Worm (Caenorhabditis elegans) whole organism, mixed stage, embryonic: ENCODE data around the gene cyp-33C4.

Experiments
- M03D4.4 ChIP-seq: sonication (generic microtip); optimal IDR thresholded peaks from 2 replicates; lab custom pipeline; 2017; ENCODE audit warnings: mild to moderate bottlenecking, missing genetic modification characterization, missing compliant biosample characterization
- bed-3 ChIP-seq: fragments of 200-800 bp; sonication (Bioruptor generic); optimal IDR thresholded peaks from 3 replicates; lab custom pipeline; 2018; ENCODE audit warnings: mild to moderate bottlenecking, missing genetic modification characterization, moderate library complexity, missing compliant biosample characterization
- blmp-1 ChIP-seq: fragments of 150-350 bp; optimal IDR thresholded peaks from 2 replicates; lab custom pipeline; 2014; ENCODE audit warnings: missing biosample characterization, missing genetic modification characterization
- ceh-39 ChIP-seq: fragments of 150-350 bp; optimal IDR thresholded peaks from 2 replicates; lab custom pipeline; 2014; ENCODE audit warnings: missing biosample characterization, missing genetic modification characterization
- ceh-83 ChIP-seq: fragments of 200-800 bp; sonication (Bioruptor generic); optimal IDR thresholded peaks from 2 replicates; lab custom pipeline; 2018; ENCODE audit warnings: mild to moderate bottlenecking, missing genetic modification characterization, missing compliant biosample characterization
- ces-1 ChIP-seq: fragments of 150-350 bp; optimal IDR thresholded peaks from 2 replicates; lab custom pipeline; 2014; ENCODE audit warnings: missing biosample characterization, missing genetic modification reagents, missing genetic modification characterization
- cnd-1 ChIP-seq: fragments of 200-800 bp; sonication (Bioruptor generic); optimal IDR thresholded peaks from 2 replicates; lab custom pipeline; 2018; ENCODE audit warnings: mild to moderate bottlenecking, missing genetic modification characterization, missing compliant biosample characterization
- drap-1 ChIP-seq: fragments of 200-800 bp; sonication (Bioruptor generic); optimal IDR thresholded peaks from 3 replicates; lab custom pipeline; 2018; ENCODE audit warnings: mild to moderate bottlenecking, missing genetic modification characterization, missing compliant biosample characterization
- elt-1 ChIP-seq: sonication (generic microtip); optimal IDR thresholded peaks from 2 replicates; lab custom pipeline; 2017; ENCODE audit warnings: missing genetic modification characterization, mild to moderate bottlenecking, missing compliant biosample characterization, antibody characterized with exemption, moderate library complexity, borderline replicate concordance; ENCODE audit not compliant: insufficient read depth
- elt-3 ChIP-seq: fragments of 150-350 bp; optimal IDR thresholded peaks from 2 replicates; lab custom pipeline; 2014; ENCODE audit warnings: missing biosample characterization, missing genetic modification characterization
- flh-1 ChIP-seq: fragments of 200-800 bp; sonication (Bioruptor generic); optimal IDR thresholded peaks from 2 replicates; lab custom pipeline; 2018; ENCODE audit warnings: mild to moderate bottlenecking, missing genetic modification characterization, moderate library complexity, missing compliant biosample characterization
- ham-2 ChIP-seq: fragments of 200-800 bp; sonication (Bioruptor generic); optimal IDR thresholded peaks from 2 replicates; lab custom pipeline; 2018; ENCODE audit warnings: mild to moderate bottlenecking, missing genetic modification characterization, missing compliant biosample characterization
- hlh-1 ChIP-seq: fragments of 150-350 bp; optimal IDR thresholded peaks from 2 replicates; lab custom pipeline; 2014; ENCODE audit warnings: missing biosample characterization, missing genetic modification reagents, missing genetic modification characterization
- lin-13 ChIP-seq: fragments of 150-350 bp; optimal IDR thresholded peaks from 2 replicates; lab custom pipeline; 2014; ENCODE audit warnings: missing biosample characterization, missing genetic modification characterization
- lin-32 ChIP-seq: fragments of 200-800 bp; sonication (Bioruptor generic); optimal IDR thresholded peaks from 2 replicates; lab custom pipeline; 2018; ENCODE audit warnings: mild to moderate bottlenecking, missing genetic modification characterization, missing compliant biosample characterization
- mab-5 ChIP-seq: fragments of 150-350 bp; optimal IDR thresholded peaks from 2 replicates; lab custom pipeline; 2014; ENCODE audit warnings: missing biosample characterization, missing genetic modification characterization
- mls-2 ChIP-seq: sonication (generic microtip); optimal IDR thresholded peaks from 2 replicates; lab custom pipeline; 2016; ENCODE audit warnings: mild to moderate bottlenecking, missing genetic modification characterization, moderate library complexity, missing compliant biosample characterization
- nhr-12 ChIP-seq: fragments of 150-350 bp; optimal IDR thresholded peaks from 2 replicates; lab custom pipeline; 2014; ENCODE audit warnings: missing biosample characterization, missing genetic modification characterization
- nhr-2 ChIP-seq: fragments of 150-350 bp; optimal IDR thresholded peaks from 2 replicates; lab custom pipeline; 2014; ENCODE audit warnings: missing biosample characterization, missing genetic modification characterization
- nhr-237 ChIP-seq: fragments of 150-350 bp; optimal IDR thresholded peaks from 2 replicates; lab custom pipeline; 2014; ENCODE audit warnings: missing biosample characterization, missing genetic modification characterization
- nhr-76 ChIP-seq: sonication (generic microtip); optimal IDR thresholded peaks from 2 replicates; lab custom pipeline; 2017; ENCODE audit warnings: missing biosample characterization, missing genetic modification characterization
- pha-4 ChIP-seq: fragments of 150-350 bp; optimal IDR thresholded peaks from 2 replicates; lab custom pipeline; 2018; ENCODE audit warnings: missing biosample characterization, missing genetic modification reagents, missing genetic modification characterization
- sem-2 ChIP-seq: fragments of 200-800 bp; sonication (Bioruptor generic); optimal IDR thresholded peaks from 2 replicates; lab custom pipeline; 2018; ENCODE audit warnings: mild to moderate bottlenecking, missing genetic modification characterization, missing compliant biosample characterization
- snpc-4 ChIP-seq: fragments of 150-350 bp; optimal IDR thresholded peaks from 2 replicates; lab custom pipeline; 2014; ENCODE audit warnings: missing biosample characterization, missing genetic modification characterization
- tbx-8 ChIP-seq: fragments of 200-800 bp; sonication (Bioruptor generic); optimal IDR thresholded peaks from 2 replicates; lab custom pipeline; 2018; ENCODE audit warnings: mild to moderate bottlenecking, missing genetic modification characterization, moderate library complexity, missing compliant biosample characterization
- unc-120 ChIP-seq: sonication (generic microtip); optimal IDR thresholded peaks from 2 replicates; lab custom pipeline; 2017; ENCODE audit warnings: missing genetic modification characterization, missing compliant biosample characterization; ENCODE audit not compliant: poor library complexity, severe bottlenecking
- unc-39 ChIP-seq: fragments of 150-350 bp; optimal IDR thresholded peaks from 2 replicates; lab custom pipeline; 2014; ENCODE audit warnings: missing biosample characterization, missing genetic modification characterization
- unc-62 ChIP-seq: fragments of 150-350 bp; optimal IDR thresholded peaks from 2 replicates; lab custom pipeline; 2014; ENCODE audit warnings: missing biosample characterization, missing genetic modification reagents, missing genetic modification characterization
- zip-8 ChIP-seq: fragments of 150-350 bp; optimal IDR thresholded peaks from 2 replicates; lab custom pipeline; 2014; ENCODE audit warnings: missing biosample characterization, missing genetic modification characterization
- ztf-11 ChIP-seq: fragments of 150-350 bp; optimal IDR thresholded peaks from 2 replicates; lab custom pipeline; 2014; ENCODE audit warnings: missing biosample characterization, missing genetic modification characterization

cyp-33C4 gene

DNA sequence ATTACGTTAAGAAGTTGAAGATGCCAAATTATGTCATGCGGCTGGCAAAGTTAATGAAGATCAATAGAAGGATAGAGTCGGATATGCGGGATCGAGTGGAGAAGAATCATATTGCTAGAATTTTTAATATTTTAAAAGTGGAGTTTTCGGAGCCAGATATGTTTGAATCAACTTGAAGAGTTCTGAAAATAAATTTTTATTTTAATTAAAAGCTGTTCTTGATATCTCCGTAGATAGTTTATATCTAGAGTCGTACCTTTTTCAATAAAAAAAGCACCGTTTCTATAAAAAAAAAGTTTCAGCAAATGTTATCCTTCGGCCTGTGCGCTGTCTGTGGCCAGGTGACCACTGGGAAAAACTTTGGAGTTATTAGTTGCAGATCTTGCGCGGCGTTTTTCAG, 2.8 kb upstream of the cyp-33C4 start, which contains the start of gene nhr-96:
nhr-96 (plus strand) TSS at position 301 of the 400 bp plus-strand sequence.
- TF ChIP-seq elt-3 (tag; lab: Kevin White, UChicago) (no peak), blmp-1 (tag; lab: Kevin White, UChicago) (no peak), ces-1 (GFP tag; lab: Kevin White, UChicago) (no peak), snpc-4 (tag; lab: Kevin White, UChicago) (no peak), nhr-76 (tag; lab: Kevin White, UChicago) (no peak), lin-13 (tag; lab: Kevin White, UChicago) (no peak), ham-2 (no peak), nhr-12 (tag; lab: Kevin White, UChicago) (no peak), pha-4 (tag; lab: Kevin White, UChicago) (no peak), nhr-2 (no peak), tbx-8 (GFP tag; lab: Kevin White, UChicago) (no peak), sem-2 (GFP tag; lab: Kevin White, UChicago) (no peak), unc-120 (no peak), ceh-83 (GFP tag; lab: Kevin White, UChicago) (no peak), lin-32 (GFP tag; lab: Kevin White, UChicago) (no peak)

DNA sequence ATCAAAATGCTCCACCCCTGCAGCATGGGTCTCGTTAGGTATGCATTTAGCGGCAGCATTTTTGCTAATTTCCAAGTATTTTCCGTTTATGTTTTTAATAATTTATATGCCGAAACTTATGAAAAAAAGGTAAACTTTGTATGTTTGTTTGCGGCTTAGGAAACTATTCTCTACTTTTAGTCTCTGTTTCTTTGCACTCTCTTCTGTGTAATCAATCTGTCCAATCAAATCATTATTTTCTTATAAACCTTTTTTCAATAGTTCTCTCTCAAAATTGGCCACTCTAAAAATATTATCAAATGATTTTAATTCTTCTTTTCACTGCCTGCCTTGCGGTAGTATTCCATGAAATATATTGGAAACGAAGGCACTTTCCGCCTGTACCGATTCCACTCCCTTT, 2.1 kb downstream of the cyp-33C4 start:
- TF ChIP-seq bed-3 (GFP tag; lab: Kevin White, UChicago) = no peak
- no peak for TF ChIP-seq unc-39
- TF ChIP-seq hlh-1 (tag; lab: Kevin White, UChicago) = no peak
- TF ChIP-seq cnd-1 (tag; lab: Kevin White, UChicago) = no peak
- TF ChIP-seq ztf-11 = no peak

DNA sequence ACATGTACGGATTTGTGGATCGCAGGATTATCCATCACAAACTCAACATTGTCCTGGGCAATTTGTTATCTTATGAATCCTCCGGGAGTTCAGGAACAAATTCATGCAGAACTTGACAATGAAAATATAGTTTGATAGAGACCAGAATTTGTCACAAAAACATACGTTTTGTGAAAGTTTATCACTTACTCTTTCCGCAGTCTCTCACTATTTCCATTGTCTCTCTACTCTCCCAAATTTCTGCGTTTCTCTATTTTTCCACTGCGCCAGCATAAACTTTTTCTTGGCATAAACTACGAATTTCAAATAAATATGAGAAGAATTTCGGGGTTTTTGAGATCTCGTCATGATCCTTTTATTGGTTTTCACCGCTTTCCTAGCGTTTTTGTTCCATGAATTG, 6.7 kb downstream of the cyp-33C4 start, which contains the start of gene cyp-33C3:
cyp-33C3 (plus strand) TSS at position 149 of the 400 bp plus-strand sequence.
- TF ChIP-seq flh-1 (GFP tag; lab: Kevin White, UChicago) (no peak), bed-3 (GFP tag; lab: Kevin White, UChicago) (no peak), hlh-1 (tag; lab: Kevin White, UChicago) (no peak), lin-13 (tag; lab: Kevin White, UChicago) (no peak), elt-1 (no peak), drap-1 (GFP tag; lab: Kevin White, UChicago) (no peak), unc-39 (no peak), nhr-2 (no peak), nhr-237 (no peak), sem-2 (GFP tag; lab: Kevin White, UChicago) (no peak), mab-5 (tag; lab: Kevin White, UChicago) (no peak), unc-62 (no peak), snpc-4 (tag; lab: Kevin White, UChicago) (no peak)

DNA sequence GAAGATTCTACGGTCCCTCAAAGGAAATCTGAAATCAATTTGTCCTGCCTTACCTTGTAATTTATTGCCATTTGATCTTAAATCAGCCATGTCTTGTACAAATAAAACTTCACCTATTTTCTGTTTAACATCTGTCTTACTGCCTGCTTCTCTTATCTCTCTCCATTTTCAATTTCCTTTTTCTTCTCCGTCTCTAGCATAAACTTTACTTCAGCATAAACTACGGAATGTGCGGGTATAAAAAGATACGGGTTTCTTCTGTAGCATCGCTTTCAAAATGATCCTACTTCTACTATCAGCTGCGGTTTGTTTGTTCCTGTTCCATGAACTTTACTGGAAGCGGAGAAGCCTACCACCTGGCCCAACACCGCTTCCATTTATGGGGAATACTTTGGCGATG, 8.8 kb downstream of the cyp-33C4 start, which contains the start of gene cyp-33C5:
cyp-33C5 (plus strand) TSS at position 254 of the 400 bp plus-strand sequence.
- no peak for TF ChIP-seq lin-13 (tag; lab: Kevin White, UChicago)
- TF ChIP-seq unc-62 = no peak
- TF ChIP-seq mls-2 (tag; lab: Kevin White, UChicago) = no peak
- TF ChIP-seq M03D4.4 (tag; lab: Kevin White, UChicago) = no peak
- no peak for TF ChIP-seq drap-1 (GFP tag; lab: Kevin White, UChicago)
- no peak for TF ChIP-seq sem-2 (GFP tag; lab: Kevin White, UChicago)
- TF ChIP-seq nhr-237 = no peak
- no peak for TF ChIP-seq ceh-39 (tag; lab: Kevin White, UChicago)
- no peak for TF ChIP-seq tbx-8 (GFP tag; lab: Kevin White, UChicago)
- no peak for TF ChIP-seq hlh-1 (tag; lab: Kevin White, UChicago)
- TF ChIP-seq snpc-4 (tag; lab: Kevin White, UChicago) = no peak
- TF ChIP-seq flh-1 (GFP tag; lab: Kevin White, UChicago) = no peak
- TF ChIP-seq nhr-76 (tag; lab: Kevin White, UChicago) = no peak
- TF ChIP-seq zip-8 (tag; lab: Kevin White, UChicago) = no peak
- no peak for TF ChIP-seq mab-5 (tag; lab: Kevin White, UChicago)
- TF ChIP-seq elt-3 (tag; lab: Kevin White, UChicago) = no peak
- TF ChIP-seq nhr-12 (tag; lab: Kevin White, UChicago) = no peak
- no peak for TF ChIP-seq blmp-1 (tag; lab: Kevin White, UChicago)
- no peak for TF ChIP-seq unc-120

DNA sequence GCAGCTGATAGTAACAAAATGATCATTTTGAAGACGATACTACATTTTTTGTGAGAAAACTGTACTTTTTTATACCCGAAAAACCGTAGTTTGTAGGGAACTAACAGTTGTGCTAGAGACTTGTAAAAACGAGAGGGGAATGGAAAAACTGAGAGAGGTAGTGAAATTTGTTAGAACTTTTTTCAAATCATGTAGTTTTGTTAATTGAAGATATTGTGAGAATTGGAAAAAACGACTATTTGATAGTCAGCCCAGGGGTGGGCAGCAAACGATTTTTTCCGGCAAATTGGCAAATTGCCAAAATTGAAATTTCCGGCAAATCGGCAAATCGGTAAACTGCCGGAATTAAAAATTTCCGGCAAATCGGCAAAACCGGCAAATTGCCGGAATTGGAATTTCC, 13.4 kb downstream of the cyp-33C4 start, which contains the start of gene cyp-33C6:
cyp-33C6 (minus strand) TSS at position 101 of the 400 bp plus-strand sequence.
- TF ChIP-seq pha-4 (tag; lab: Kevin White, UChicago) = no peak
- no peak for TF ChIP-seq blmp-1 (tag; lab: Kevin White, UChicago)
- TF ChIP-seq, all 35 proteins: peak for 0
